Fruit fly (Drosophila melanogaster): ENCODE results near the gene CG32269.
A peak's percentile ranks its signal among the peaks of the same experiment; 100 is the strongest.

The CG32269 gene

dm6 chr3L:3250922-3251658, 42.3 kb upstream of the CG32269 start:
- peak in 1 of 2 experiments; percentile 26 for TF ChIP-seq foxo (GFP tag; optimal IDR thresholded peaks at IDR 0.05)
- TF ChIP-seq CG32264 (GFP tag; optimal IDR thresholded peaks at IDR 0.05): no peak
- peak; percentile 4 for TF ChIP-seq ey (GFP tag; optimal IDR thresholded peaks at IDR 0.05)
- no peak for TF ChIP-seq Jra (GFP tag; optimal IDR thresholded peaks at IDR 0.05)
- TF ChIP-seq HLH106 (tag; optimal IDR thresholded peaks at IDR 0.05): peak; percentile 6
- TF ChIP-seq CrebA (GFP tag; optimal IDR thresholded peaks at IDR 0.05; ENCODE audit: borderline replicate concordance): peak; percentile 68
- TF ChIP-seq Mio (GFP tag; optimal IDR thresholded peaks at IDR 0.05): no peak
- TF ChIP-seq woc (GFP tag; optimal IDR thresholded peaks at IDR 0.05): peak; percentile 37
- TF ChIP-seq br (GFP tag; optimal IDR thresholded peaks at IDR 0.05): peak; percentile 42
- peak; percentile 36 for TF ChIP-seq tai (GFP tag; optimal IDR thresholded peaks at IDR 0.05)
- no peak for TF ChIP-seq fru (GFP tag; optimal IDR thresholded peaks at IDR 0.05)
- no peak for TF ChIP-seq sv (GFP tag; optimal IDR thresholded peaks at IDR 0.05)
- no peak for TF ChIP-seq psq (GFP tag; optimal IDR thresholded peaks at IDR 0.05)
- TF ChIP-seq Dif (GFP tag; optimal IDR thresholded peaks at IDR 0.05; ENCODE audit: partially characterized antibody): no peak
- TF ChIP-seq OdsH (GFP tag; optimal IDR thresholded peaks at IDR 0.05): peak; percentile 37
- no peak for TF ChIP-seq lola (GFP tag; optimal IDR thresholded peaks at IDR 0.05)
- no peak for TF ChIP-seq dl (GFP tag; optimal IDR thresholded peaks at IDR 0.05; ENCODE audit: insufficient read depth in 1 of 2, partially characterized antibody in 2 of 2)
- no peak for TF ChIP-seq Abd-B (GFP tag; optimal IDR thresholded peaks at IDR 0.05)
- TF ChIP-seq GATAd (GFP tag; optimal IDR thresholded peaks at IDR 0.05): no peak
- peak; percentile 6 for TF ChIP-seq dmrt93B (GFP tag; optimal IDR thresholded peaks at IDR 0.05)
- TF ChIP-seq Sp1 (GFP tag; optimal IDR thresholded peaks at IDR 0.05): peak; percentile 53
- TF ChIP-seq pan (optimal IDR thresholded peaks at IDR 0.05): no peak
- peak; percentile 51 for TF ChIP-seq brk (GFP tag; optimal IDR thresholded peaks at IDR 0.05)
- peak; percentile 77 for TF ChIP-seq Rel (GFP tag; optimal IDR thresholded peaks at IDR 0.05)
- peak; percentile 89 for TF ChIP-seq Rel (tag; optimal IDR thresholded peaks at IDR 0.05)
- no peak for TF ChIP-seq N (GFP tag; optimal IDR thresholded peaks at IDR 0.05)
- peak; percentile 73 for TF ChIP-seq Hr83 (GFP tag; optimal IDR thresholded peaks at IDR 0.05; ENCODE audit: poor library complexity, severe bottlenecking)
- TF ChIP-seq jim (GFP tag; optimal IDR thresholded peaks at IDR 0.05): peak; percentile 36
- TF ChIP-seq Vsx2 (GFP tag; optimal IDR thresholded peaks at IDR 0.05; ENCODE audit: partially characterized antibody): no peak
- peak; percentile 55 for TF ChIP-seq sage (GFP tag; optimal IDR thresholded peaks at IDR 0.05)
- TF ChIP-seq rgr (GFP tag; optimal IDR thresholded peaks at IDR 0.05): peak; percentile 24
- TF ChIP-seq Myc (optimal IDR thresholded peaks at IDR 0.05): no peak
- TF ChIP-seq h (GFP tag; optimal IDR thresholded peaks at IDR 0.05): peak; percentile 5
- no peak for TF ChIP-seq Hr78 (GFP tag; optimal IDR thresholded peaks at IDR 0.05)
- TF ChIP-seq Hnf4 (GFP tag; optimal IDR thresholded peaks at IDR 0.05): peak; percentile 54
- no peak for TF ChIP-seq CG9705 (GFP tag; optimal IDR thresholded peaks at IDR 0.05)
- peak; percentile 30 for TF ChIP-seq dsf (GFP tag; optimal IDR thresholded peaks at IDR 0.05; ENCODE audit: borderline replicate concordance)
- TF ChIP-seq Dfd (GFP tag; optimal IDR thresholded peaks at IDR 0.05): no peak
- no peak for TF ChIP-seq usp (GFP tag; optimal IDR thresholded peaks at IDR 0.05)

DNA sequence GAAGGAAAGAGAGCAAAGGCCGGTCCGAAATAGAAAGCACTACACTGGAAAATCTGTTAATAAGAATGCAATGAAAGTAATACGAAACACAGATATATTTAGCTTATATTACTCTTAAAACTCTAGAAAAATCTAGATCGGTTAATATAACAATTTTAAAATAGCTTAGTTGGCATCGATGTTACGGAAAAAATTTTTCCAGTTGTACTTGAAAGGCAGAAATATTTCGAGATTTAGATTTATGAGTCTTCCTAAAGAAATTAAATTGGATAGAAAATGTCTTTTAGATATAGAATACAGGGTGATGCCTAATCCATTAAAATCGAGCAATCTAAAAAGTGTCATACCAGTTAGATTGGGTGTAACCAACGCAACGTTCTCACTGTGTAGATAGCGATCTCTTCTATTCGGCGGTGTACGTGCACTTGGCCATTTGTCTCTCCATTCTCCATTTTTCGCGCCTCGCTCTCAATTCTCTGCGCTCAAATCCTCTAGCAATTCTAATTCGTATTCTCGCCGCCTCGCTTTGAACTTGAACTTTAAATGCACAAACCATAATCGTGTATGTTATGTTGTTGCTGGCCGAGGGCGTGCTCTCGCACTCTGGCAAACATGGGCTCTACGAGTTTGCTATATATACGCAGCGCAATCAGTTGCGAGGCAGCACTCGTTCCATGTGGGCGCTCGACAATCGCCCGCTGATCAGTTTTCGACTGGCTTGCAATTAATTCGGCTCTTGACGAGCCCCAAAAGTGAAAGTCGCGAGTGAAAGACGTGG, 41.4 kb upstream of the CG32269 start:
- TF ChIP-seq jim (GFP tag; optimal IDR thresholded peaks at IDR 0.05) (no peak), usp (GFP tag; optimal IDR thresholded peaks at IDR 0.05) (no peak), br (GFP tag; optimal IDR thresholded peaks at IDR 0.05) (no peak), foxo (GFP tag; optimal IDR thresholded peaks at IDR 0.05) (peak in 1 of 2 experiments; percentile 57), Dfd (GFP tag; optimal IDR thresholded peaks at IDR 0.05) (no peak), Dif (GFP tag; optimal IDR thresholded peaks at IDR 0.05; ENCODE audit: partially characterized antibody) (peak; percentile 15), lola (GFP tag; optimal IDR thresholded peaks at IDR 0.05) (no peak), rgr (GFP tag; optimal IDR thresholded peaks at IDR 0.05) (peak; percentile 27), HLH106 (tag; optimal IDR thresholded peaks at IDR 0.05) (peak; percentile 27), Hnf4 (GFP tag; optimal IDR thresholded peaks at IDR 0.05) (peak; percentile 46), fru (GFP tag; optimal IDR thresholded peaks at IDR 0.05) (no peak), h (GFP tag; optimal IDR thresholded peaks at IDR 0.05) (no peak), Vsx2 (GFP tag; optimal IDR thresholded peaks at IDR 0.05; ENCODE audit: partially characterized antibody) (no peak), CrebA (GFP tag; optimal IDR thresholded peaks at IDR 0.05; ENCODE audit: borderline replicate concordance) (no peak), ey (GFP tag; optimal IDR thresholded peaks at IDR 0.05) (no peak), OdsH (GFP tag; optimal IDR thresholded peaks at IDR 0.05) (peak; percentile 49), Sp1 (GFP tag; optimal IDR thresholded peaks at IDR 0.05) (no peak), psq (GFP tag; optimal IDR thresholded peaks at IDR 0.05) (peak; percentile 19), Mio (GFP tag; optimal IDR thresholded peaks at IDR 0.05) (no peak), CG9705 (GFP tag; optimal IDR thresholded peaks at IDR 0.05) (no peak), Myc (optimal IDR thresholded peaks at IDR 0.05) (no peak), tai (GFP tag; optimal IDR thresholded peaks at IDR 0.05) (peak; percentile 53), dsf (GFP tag; optimal IDR thresholded peaks at IDR 0.05; ENCODE audit: borderline replicate concordance) (no peak), brk (GFP tag; optimal IDR thresholded peaks at IDR 0.05) (peak; percentile 36), sv (GFP tag; optimal IDR thresholded peaks at IDR 0.05) (peak; percentile 97), Abd-B (GFP tag; optimal IDR thresholded peaks at IDR 0.05) (no peak), GATAd (GFP tag; optimal IDR thresholded peaks at IDR 0.05) (no peak), woc (GFP tag; optimal IDR thresholded peaks at IDR 0.05) (no peak), Hr78 (GFP tag; optimal IDR thresholded peaks at IDR 0.05) (no peak), pan (optimal IDR thresholded peaks at IDR 0.05) (no peak), dmrt93B (GFP tag; optimal IDR thresholded peaks at IDR 0.05) (peak; percentile 2), dl (GFP tag; optimal IDR thresholded peaks at IDR 0.05; ENCODE audit: insufficient read depth in 1 of 2, partially characterized antibody in 2 of 2) (no peak), N (GFP tag; optimal IDR thresholded peaks at IDR 0.05) (no peak), Hr83 (GFP tag; optimal IDR thresholded peaks at IDR 0.05; ENCODE audit: poor library complexity, severe bottlenecking) (peak; percentile 79)
